Worm (Caenorhabditis elegans) whole organism, dauer: Measurements from ENCODE around the gene Y71H2B.4.
"Not testable (repeated sequence)": the region's sequence is repeated elsewhere in the genome, so short reads cannot be mapped to it uniquely, and the experiment has no call there.

ENCODE experiments used
- unc-62 ChIP-seq: sonication (generic microtip); optimal IDR thresholded peaks from 2 replicates; lab custom pipeline; 2017; ENCODE audit warnings: missing biosample characterization, missing genetic modification reagents, missing genetic modification characterization

Gene Y71H2B.4

DNA sequence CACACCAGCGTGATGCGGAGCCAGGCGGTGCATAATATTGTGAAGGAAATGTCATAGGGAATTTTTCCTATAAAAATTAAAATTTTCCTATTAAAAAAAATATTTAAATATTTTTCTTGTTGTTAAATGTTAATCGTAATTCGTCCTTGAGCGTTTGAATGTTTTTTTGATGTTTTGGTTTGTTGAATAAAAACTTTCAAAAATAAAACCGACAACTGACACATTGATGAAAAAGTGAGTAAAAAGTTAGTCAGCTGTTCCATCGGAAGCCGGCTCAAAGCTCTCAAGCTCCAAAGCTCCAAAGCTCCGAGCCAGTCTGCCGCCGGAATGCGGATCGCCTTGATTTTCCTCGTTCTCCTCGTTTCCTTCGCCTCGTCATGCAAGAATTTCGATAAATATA, at the start of gene Y71H2B.4:
Gene Y71H2B.4, plus strand, starts transcription at position 301 of the 400 bp plus-strand sequence.
- no peak for TF ChIP-seq unc-62 (GFP tag; lab: Kevin White, UChicago)

DNA sequence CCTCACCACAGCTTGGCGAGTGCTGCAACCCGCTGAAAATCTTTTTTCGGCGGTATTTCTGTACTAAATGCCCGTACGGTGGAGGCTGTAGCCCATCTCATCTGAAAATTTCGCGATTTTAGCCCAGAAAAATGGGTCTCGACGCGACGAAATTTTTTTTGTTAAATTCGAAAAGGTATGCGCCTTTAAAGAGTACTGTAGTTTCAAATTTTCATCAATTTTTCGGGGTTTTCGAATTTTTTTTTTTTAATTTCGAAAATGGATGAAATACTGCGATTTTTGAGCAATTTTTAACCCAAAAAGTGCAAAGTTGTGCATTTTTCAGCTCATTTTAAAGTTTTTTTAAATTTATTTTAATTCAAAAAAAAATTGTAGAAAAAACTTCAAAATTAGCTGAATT, 47.3 kb upstream of the Y71H2B.4 start, which contains the start of gene Y54F10AR.2:
Gene Y54F10AR.2, minus strand, starts transcription at position 101 of the 400 bp plus-strand sequence.
- no peak for TF ChIP-seq unc-62 (GFP tag; lab: Kevin White, UChicago)

DNA sequence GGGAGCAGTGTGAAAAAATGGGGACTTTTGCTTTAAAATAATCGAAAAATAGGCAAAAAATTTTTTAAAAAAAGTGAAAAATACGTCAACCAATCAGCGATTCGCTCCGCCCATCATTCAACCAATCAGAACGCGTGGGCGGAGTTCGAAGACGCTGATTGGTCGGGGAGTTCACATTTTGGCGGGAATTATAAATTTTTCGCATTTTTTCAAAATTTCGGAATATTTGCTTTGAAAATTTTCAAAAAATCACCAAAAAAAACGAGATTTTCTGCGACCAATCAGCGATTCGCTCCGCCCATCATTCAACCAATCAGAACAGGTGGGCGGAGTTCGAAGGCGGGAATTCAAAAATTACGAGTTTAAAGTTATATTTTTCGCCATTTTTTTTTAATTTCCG, 46.3 kb upstream of the Y71H2B.4 start:
- TF ChIP-seq unc-62 (GFP tag; lab: Kevin White, UChicago), result no peak

DNA sequence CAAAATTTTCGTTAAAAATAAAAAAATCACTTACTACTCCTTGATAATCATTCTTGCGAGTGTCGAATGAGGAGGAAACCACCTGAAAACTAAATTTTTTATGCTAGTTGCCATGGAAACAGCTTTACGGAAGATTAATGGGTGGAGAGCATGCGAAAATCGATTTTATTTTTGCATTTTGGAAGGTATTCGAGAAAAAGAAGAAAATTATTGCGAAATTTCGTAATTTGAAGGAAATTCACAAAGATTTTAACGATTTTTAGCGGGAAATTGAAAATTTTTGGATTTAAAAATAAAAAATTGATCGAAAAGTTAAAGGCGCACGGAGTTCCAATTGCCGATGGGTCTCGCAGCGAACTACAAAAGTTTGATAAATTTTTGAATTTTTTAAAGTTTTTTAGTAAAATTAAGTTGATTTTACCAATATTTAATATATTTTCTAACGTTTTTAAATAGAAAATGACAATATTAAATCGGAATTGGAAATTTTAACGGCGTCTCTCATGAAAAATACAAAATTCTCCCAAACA, 43.1 kb upstream of the Y71H2B.4 start, which contains the start of gene Y54F10AR.1:
Gene Y54F10AR.1, minus strand, starts transcription at position 51 of the 530 bp plus-strand sequence.
- TF ChIP-seq unc-62 (GFP tag; lab: Kevin White, UChicago), result no peak

DNA sequence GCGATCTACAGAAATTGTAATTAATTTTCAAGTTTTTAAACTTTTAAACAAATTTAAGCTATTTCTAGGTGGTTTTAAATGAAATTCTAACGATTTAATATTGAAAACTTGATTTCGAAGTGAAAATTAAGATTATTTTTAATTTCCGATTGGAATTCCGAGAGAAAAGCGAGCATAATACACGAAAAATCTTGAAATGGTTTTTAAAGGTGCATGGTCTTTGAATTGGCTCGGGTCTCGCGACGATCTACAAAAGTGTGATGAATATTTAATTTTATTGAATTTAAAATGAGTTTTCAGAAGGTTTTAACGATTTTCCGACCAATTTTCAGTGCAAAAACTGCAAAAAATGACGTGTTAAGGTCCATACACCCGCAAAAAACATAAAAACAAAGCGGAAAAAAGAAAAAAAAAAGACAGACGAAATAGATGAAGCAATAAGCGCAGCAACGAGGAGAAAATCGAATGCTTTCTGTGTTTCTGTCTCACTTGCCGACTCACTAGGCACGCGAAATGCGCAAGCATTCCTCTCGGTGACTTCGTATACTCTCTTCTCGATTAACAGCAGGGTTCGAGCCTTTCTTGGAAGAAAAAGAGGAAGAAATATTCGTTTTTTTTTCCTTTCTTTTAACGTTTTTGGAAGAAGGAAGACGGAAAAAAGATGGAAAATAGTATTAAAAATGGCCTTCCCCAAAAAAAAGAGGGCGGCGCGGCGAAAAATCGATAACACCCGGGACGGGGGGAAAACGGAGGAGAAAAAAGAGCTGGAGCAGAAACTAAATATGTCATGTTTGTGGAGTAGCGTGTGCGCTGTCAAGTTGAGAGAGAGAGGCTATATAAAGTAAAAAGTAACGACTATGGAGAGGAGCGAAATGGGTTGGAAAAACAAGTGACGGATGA, 42.2 kb upstream of the Y71H2B.4 start:
- no peak for TF ChIP-seq unc-62 (GFP tag; lab: Kevin White, UChicago)

DNA sequence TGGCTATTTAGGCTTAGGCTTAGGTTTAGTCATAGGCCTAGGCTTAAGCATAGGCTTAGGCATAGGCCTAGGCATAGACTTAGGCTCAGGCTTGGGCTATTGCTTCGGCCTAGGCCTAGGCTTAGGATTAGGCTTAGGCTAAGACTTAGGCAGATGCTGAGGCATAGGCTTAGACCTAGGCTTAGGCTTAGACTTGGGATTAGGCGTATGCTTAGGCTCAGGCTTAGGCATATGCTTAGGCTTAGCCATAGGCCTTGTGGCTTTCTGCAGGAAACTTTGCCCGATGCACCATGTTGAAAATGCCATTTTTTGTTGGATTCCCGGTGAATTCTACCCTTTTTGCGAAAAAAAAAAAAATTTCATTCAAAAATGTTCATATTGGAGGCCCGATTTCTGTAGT, 40.8 kb upstream of the Y71H2B.4 start:
- no peak for TF ChIP-seq unc-62 (GFP tag; lab: Kevin White, UChicago)

DNA sequence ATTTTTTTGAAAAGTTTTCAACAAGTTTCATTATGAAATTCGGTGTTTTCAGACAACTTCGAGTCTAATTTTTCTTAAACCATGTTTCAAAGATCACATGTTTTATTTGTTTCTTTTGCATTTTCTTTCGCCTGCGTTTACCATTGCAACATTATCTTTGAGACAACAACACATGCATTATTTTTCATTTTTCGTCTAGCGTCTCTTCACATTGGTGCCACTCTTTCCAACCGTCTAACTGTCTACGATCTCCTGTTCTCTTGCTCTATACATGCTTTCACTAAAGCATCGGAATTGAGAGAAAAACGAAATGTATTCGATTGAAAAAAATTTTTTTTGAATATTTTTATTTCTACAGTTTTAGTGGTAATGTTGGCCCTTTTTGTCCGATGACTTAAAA, 40.2 kb upstream of the Y71H2B.4 start:
- TF ChIP-seq unc-62 (GFP tag; lab: Kevin White, UChicago), result no peak

DNA sequence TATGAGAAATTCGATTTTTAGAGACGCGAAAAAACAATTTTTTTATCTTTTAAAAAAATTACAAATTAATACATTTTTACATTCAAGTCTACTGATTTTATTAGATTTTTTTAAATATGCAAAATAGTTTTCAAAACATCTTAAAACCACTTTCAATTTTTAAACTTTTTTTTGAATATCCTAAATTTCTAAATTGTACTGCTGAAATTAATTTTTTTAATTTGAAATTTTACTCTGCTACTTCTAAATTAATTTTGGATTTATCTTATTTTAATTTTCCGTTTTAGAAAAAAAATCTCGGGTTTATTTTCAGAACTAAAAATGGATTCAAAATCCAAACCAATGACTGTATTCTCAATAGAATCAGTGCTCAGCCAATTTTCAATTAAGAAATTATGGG, 39.8 kb upstream of the Y71H2B.4 start, which contains the start of gene Y71H2B.8:
Gene Y71H2B.8, plus strand, starts transcription at position 301 of the 400 bp plus-strand sequence.
- no peak for TF ChIP-seq unc-62 (GFP tag; lab: Kevin White, UChicago)

DNA sequence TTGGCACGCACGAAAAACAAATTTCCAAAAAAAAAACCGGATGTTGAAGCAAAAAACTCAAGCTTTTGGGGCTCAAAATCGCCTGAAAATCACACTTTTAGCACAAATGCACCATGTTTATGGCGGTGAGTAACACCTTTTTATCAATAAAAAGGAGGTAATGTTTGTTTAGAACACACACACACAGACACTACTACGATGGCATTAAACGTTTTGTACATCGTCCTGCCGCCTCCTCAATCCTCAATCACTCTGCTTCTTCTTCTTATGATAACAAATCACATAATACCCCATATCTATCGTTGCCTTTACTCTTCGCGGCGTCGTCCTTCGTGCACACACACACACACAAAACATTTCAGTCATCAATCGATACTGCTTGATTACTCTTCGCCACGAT, 32.6 kb upstream of the Y71H2B.4 start, which contains the start of gene gpa-17:
Gene gpa-17, plus strand, starts transcription at position 363 of the 400 bp plus-strand sequence.
- TF ChIP-seq unc-62 (GFP tag; lab: Kevin White, UChicago), result no peak

DNA sequence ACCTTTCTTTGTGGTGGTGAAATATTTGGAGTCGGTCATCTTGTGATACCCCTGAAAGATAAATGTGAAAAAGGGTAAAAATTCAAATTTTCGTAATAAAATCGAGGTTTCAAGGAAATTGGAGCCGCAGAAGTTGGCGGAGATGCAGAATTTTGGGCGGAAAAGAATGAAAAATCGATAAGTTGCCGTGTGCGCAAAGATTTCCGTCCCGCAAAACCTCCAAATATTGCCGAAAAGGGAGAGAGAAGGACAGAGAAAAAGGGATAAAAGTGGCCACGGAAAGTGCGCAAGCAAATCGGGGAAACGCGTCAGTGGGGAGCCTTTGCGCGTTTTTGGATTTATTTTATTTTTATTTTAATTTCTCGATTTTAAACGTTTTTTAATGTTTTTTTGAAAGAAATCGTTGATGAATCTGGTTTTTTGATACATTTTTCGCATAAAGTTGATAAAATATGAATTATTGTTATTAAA, 21.7 kb upstream of the Y71H2B.4 start, which contains the start of gene apb-1:
Gene apb-1, minus strand, starts transcription at position 51 of the 471 bp plus-strand sequence.
- TF ChIP-seq unc-62 (GFP tag; lab: Kevin White, UChicago), result no peak

DNA sequence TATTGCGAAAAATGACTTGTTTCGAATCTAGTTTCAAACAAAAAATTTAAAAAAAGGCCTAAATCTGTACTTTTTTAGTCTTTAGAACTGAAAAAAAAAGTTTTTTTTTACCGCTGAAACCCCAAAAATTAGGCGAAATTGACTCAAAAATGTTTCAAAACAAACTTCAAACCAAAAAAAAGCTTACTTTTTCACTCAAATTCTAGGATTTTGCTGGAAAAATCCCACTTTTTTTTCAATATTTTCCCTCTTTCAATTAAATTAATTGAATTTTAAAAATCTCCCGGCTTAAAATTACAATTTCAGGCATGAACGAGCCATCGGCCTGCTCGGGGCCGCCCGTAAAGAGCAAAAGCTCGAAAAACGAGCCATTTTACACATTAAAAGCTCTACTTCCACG, 21.0 kb upstream of the Y71H2B.4 start, which contains the start of gene mdt-19:
Gene mdt-19, plus strand, starts transcription at position 301 of the 400 bp plus-strand sequence.
- no peak for TF ChIP-seq unc-62 (GFP tag; lab: Kevin White, UChicago)

DNA sequence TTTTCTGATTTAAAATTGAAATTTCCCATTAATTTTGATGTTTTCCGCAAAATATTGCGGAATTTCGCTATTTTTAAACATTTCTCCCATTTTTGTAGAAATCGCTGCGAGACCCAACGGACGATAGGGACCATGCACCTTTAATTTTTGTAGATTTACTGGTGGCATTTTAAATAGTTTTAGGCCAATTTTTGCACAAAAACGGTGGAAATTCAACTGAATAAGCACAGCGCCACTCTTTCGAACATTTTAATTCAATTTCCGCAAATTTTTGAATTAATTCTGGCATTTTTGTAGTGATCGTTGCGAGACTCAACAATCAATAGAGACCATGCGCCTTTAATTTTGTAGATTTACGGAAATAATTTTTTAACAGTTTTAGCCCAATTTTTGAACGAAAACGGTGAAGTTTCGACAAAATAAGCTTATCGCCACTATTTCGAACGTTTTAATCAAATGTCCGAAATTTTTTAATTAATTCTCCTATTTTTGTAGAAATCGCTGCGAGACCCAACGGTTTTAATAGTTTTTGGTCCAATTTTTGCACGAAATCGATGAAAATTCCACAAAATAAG, 20.2 kb upstream of the Y71H2B.4 start:
- TF ChIP-seq unc-62 (GFP tag; lab: Kevin White, UChicago), result no peak

DNA sequence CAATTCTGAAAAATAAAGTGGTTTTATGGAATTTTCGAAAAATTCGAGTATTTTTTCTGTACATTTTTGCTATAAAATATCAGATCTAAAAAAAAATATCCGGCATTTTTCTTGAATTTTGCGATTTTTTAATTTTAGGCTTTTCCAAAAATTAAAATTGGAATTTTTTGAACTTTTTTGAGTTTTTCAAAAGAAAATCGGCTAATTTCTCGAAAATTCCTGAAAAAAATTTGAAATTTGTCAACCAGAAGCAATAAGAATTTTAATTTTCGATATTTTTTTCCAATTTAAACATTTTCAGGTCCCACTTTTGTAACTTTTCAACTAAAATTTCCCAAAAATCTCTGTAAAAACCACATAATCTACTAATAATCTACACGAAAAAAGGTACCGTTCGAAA, 15.1 kb upstream of the Y71H2B.4 start, which contains the start of gene Y71H2B.11:
Gene Y71H2B.11, plus strand, starts transcription at position 301 of the 400 bp plus-strand sequence.
- no peak for TF ChIP-seq unc-62 (GFP tag; lab: Kevin White, UChicago)

DNA sequence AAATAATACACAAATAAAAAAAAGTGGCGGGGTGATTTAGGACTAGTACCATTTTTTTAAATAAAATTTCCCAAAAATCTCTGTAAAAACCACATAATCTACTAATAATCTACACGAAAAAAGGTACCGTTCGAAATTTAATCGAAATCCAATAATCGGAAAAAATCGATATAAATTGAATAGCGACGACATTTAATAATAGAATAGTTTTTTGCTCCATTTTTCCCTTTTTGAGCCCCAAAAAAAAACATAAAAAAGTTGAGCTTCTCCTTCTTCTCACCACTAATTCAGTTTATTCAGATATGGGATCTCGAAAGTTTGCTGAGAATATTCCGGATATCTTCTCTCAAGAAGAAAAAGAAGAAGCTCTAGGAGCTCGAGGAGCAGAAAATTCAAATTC, 11.0 kb upstream of the Y71H2B.4 start, which contains the start of gene Y71H2B.5:
Gene Y71H2B.5, plus strand, starts transcription at position 301 of the 400 bp plus-strand sequence.
- not testable (repeated sequence) for TF ChIP-seq unc-62 (GFP tag; lab: Kevin White, UChicago)

DNA sequence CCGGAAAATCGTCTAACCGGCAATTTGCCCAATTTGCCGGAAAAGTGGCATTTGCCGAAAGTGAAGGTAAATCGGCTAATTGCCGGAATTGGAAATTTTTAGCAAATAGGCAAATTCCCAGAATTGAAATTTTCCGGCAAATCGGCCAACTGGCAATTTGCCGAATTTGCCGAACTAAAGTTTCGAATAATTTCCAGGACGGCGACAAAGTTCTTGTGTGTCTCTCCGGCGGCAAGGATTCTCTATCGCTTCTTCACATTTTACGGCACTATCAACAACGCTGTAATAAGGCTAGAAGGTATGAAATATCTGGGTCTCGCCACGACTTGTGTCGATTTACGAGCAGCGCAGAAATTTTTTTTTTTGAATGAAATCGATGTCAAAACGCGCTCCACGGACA, 2.6 kb upstream of the Y71H2B.4 start:
- TF ChIP-seq unc-62 (GFP tag; lab: Kevin White, UChicago), result no peak
